Fruit fly (Drosophila melanogaster): Measurements from ENCODE around the gene CG7099.
A peak's percentile ranks its signal among the peaks of the same experiment; 100 is the strongest.

The CG7099 gene

dm6 chr2L:13366109-13366747, 21.1 kb upstream of the CG7099 start, which contains the start of the genes Nnp-1 and Grx3:
Gene Nnp-1, minus strand, starts transcription at chr2L:13366189.
Gene Grx3, plus strand, starts transcription at chr2L:13366447.
- TF ChIP-seq CG12768 (GFP tag; optimal IDR thresholded peaks at IDR 0.05) = peak; percentile 48
- TF ChIP-seq Crg-1 (GFP tag; optimal IDR thresholded peaks at IDR 0.05) = peak; percentile 40
- TF ChIP-seq CG33017 (tag; optimal IDR thresholded peaks at IDR 0.05) = peak; percentile 68
- TF ChIP-seq Hr96 (GFP tag; optimal IDR thresholded peaks at IDR 0.05) = no peak
- TF ChIP-seq CG1620 (GFP tag; optimal IDR thresholded peaks at IDR 0.05) = peak; percentile 48
- no peak for TF ChIP-seq kay (GFP tag; ENCODE audit: borderline replicate concordance)
- peak; percentile 54 for TF ChIP-seq toe (GFP tag; optimal IDR thresholded peaks at IDR 0.05)
- TF ChIP-seq cic (GFP tag; optimal IDR thresholded peaks at IDR 0.05) = peak; percentile 43
- TF ChIP-seq CG7045 (GFP tag; optimal IDR thresholded peaks at IDR 0.05) = peak; percentile 72
- peak; percentile 78 for TF ChIP-seq CG7101 (tag; optimal IDR thresholded peaks at IDR 0.05)
- peak; percentile 87 for TF ChIP-seq CG14711 (tag; optimal IDR thresholded peaks at IDR 0.05)
- no peak for TF ChIP-seq cnc (optimal IDR thresholded peaks at IDR 0.05)
- peak; percentile 80 for TF ChIP-seq bab1 (GFP tag; optimal IDR thresholded peaks at IDR 0.05)
- TF ChIP-seq CG5204 (GFP tag; optimal IDR thresholded peaks at IDR 0.05) = peak; percentile 16
- TF ChIP-seq CG11617 (GFP tag; optimal IDR thresholded peaks at IDR 0.05) = peak; percentile 68
- TF ChIP-seq Mnt (GFP tag; optimal IDR thresholded peaks at IDR 0.05) = peak; percentile 98
- peak; percentile 54 for TF ChIP-seq pad (GFP tag; optimal IDR thresholded peaks at IDR 0.05)
- TF ChIP-seq ovo (GFP tag; optimal IDR thresholded peaks at IDR 0.05) = peak; percentile 45
- TF ChIP-seq tj (GFP tag; optimal IDR thresholded peaks at IDR 0.05) = peak; percentile 98
- TF ChIP-seq Clk (GFP tag; optimal IDR thresholded peaks at IDR 0.05) = no peak

dm6 chr2L:13367378-13367777, 20.0 kb upstream of the CG7099 start, which contains the start of gene Tap42:
Gene Tap42, plus strand, starts transcription at chr2L:13367617.
- TF ChIP-seq cic (GFP tag; optimal IDR thresholded peaks at IDR 0.05) (peak; percentile 22), CG7101 (tag; optimal IDR thresholded peaks at IDR 0.05) (peak; percentile 34), CG33017 (tag; optimal IDR thresholded peaks at IDR 0.05) (peak; percentile 26), Crg-1 (GFP tag; optimal IDR thresholded peaks at IDR 0.05) (no peak), Mnt (GFP tag; optimal IDR thresholded peaks at IDR 0.05) (peak; percentile 30), Clk (GFP tag; optimal IDR thresholded peaks at IDR 0.05) (no peak), bab1 (GFP tag; optimal IDR thresholded peaks at IDR 0.05) (peak; percentile 47)

- peak; percentile 80 for TF ChIP-seq Hr96 (GFP tag; optimal IDR thresholded peaks at IDR 0.05)
- peak; percentile 85 for TF ChIP-seq CG11617 (GFP tag; optimal IDR thresholded peaks at IDR 0.05)
- TF ChIP-seq Mnt (GFP tag; optimal IDR thresholded peaks at IDR 0.05) = peak; percentile 92
- TF ChIP-seq Crg-1 (GFP tag; optimal IDR thresholded peaks at IDR 0.05) = peak; percentile 96
- TF ChIP-seq Clk (GFP tag; optimal IDR thresholded peaks at IDR 0.05) = peak; percentile 75
- peak; percentile 78 for TF ChIP-seq cic (GFP tag; optimal IDR thresholded peaks at IDR 0.05)
- no peak for TF ChIP-seq kay (GFP tag; ENCODE audit: borderline replicate concordance)
- peak; percentile 83 for TF ChIP-seq CG7045 (GFP tag; optimal IDR thresholded peaks at IDR 0.05)
- TF ChIP-seq tj (GFP tag; optimal IDR thresholded peaks at IDR 0.05) = peak; percentile 50
- peak; percentile 82 for TF ChIP-seq CG14711 (tag; optimal IDR thresholded peaks at IDR 0.05)
- TF ChIP-seq CG7101 (tag; optimal IDR thresholded peaks at IDR 0.05) = peak; percentile 93
- TF ChIP-seq ovo (GFP tag; optimal IDR thresholded peaks at IDR 0.05) = peak; percentile 75
- peak; percentile 92 for TF ChIP-seq CG33017 (tag; optimal IDR thresholded peaks at IDR 0.05)
- peak; percentile 93 for TF ChIP-seq CG12768 (GFP tag; optimal IDR thresholded peaks at IDR 0.05)
- TF ChIP-seq CG1620 (GFP tag; optimal IDR thresholded peaks at IDR 0.05) = peak; percentile 96
- peak; percentile 86 for TF ChIP-seq CG5204 (GFP tag; optimal IDR thresholded peaks at IDR 0.05)
- TF ChIP-seq cnc (optimal IDR thresholded peaks at IDR 0.05) = no peak
- peak; percentile 80 for TF ChIP-seq toe (GFP tag; optimal IDR thresholded peaks at IDR 0.05)
- TF ChIP-seq pad (GFP tag; optimal IDR thresholded peaks at IDR 0.05) = peak; percentile 84
- peak; percentile 94 for TF ChIP-seq bab1 (GFP tag; optimal IDR thresholded peaks at IDR 0.05)
Observed at dm6 chr2L:13368940-13369339, 18.4 kb upstream of the CG7099 start, which contains the start of gene CG31855. Gene CG31855, plus strand, starts transcription at chr2L:13369204.

dm6 chr2L:13370762-13371161, 16.6 kb upstream of the CG7099 start, which contains the start of gene ND-B22:
Gene ND-B22, minus strand, starts transcription at chr2L:13371110.
- TF ChIP-seq Mnt (GFP tag; optimal IDR thresholded peaks at IDR 0.05) = peak; percentile 79
- TF ChIP-seq tj (GFP tag; optimal IDR thresholded peaks at IDR 0.05) = peak; percentile 4
- TF ChIP-seq Hr96 (GFP tag; optimal IDR thresholded peaks at IDR 0.05) = peak; percentile 41
- peak; percentile 62 for TF ChIP-seq ovo (GFP tag; optimal IDR thresholded peaks at IDR 0.05)
- TF ChIP-seq CG7101 (tag; optimal IDR thresholded peaks at IDR 0.05) = peak; percentile 84
- TF ChIP-seq CG7045 (GFP tag; optimal IDR thresholded peaks at IDR 0.05) = peak; percentile 41
- peak; percentile 97 for TF ChIP-seq CG14711 (tag; optimal IDR thresholded peaks at IDR 0.05)
- TF ChIP-seq Crg-1 (GFP tag; optimal IDR thresholded peaks at IDR 0.05) = peak; percentile 91
- TF ChIP-seq cnc (optimal IDR thresholded peaks at IDR 0.05) = no peak
- TF ChIP-seq CG33017 (tag; optimal IDR thresholded peaks at IDR 0.05) = peak; percentile 55
- TF ChIP-seq toe (GFP tag; optimal IDR thresholded peaks at IDR 0.05) = peak; percentile 49
- TF ChIP-seq cic (GFP tag; optimal IDR thresholded peaks at IDR 0.05) = peak; percentile 36
- TF ChIP-seq CG1620 (GFP tag; optimal IDR thresholded peaks at IDR 0.05) = peak; percentile 90
- peak; percentile 57 for TF ChIP-seq CG5204 (GFP tag; optimal IDR thresholded peaks at IDR 0.05)
- peak; percentile 77 for TF ChIP-seq pad (GFP tag; optimal IDR thresholded peaks at IDR 0.05)
- TF ChIP-seq CG11617 (GFP tag; optimal IDR thresholded peaks at IDR 0.05) = peak; percentile 51
- TF ChIP-seq Clk (GFP tag; optimal IDR thresholded peaks at IDR 0.05) = no peak
- peak; percentile 84 for TF ChIP-seq CG12768 (GFP tag; optimal IDR thresholded peaks at IDR 0.05)
- TF ChIP-seq kay (GFP tag; ENCODE audit: borderline replicate concordance) = no peak
- peak; percentile 81 for TF ChIP-seq bab1 (GFP tag; optimal IDR thresholded peaks at IDR 0.05)

- peak; percentile 97 for TF ChIP-seq CG7101 (tag; optimal IDR thresholded peaks at IDR 0.05)
- peak; percentile 98 for TF ChIP-seq CG12768 (GFP tag; optimal IDR thresholded peaks at IDR 0.05)
- TF ChIP-seq bab1 (GFP tag; optimal IDR thresholded peaks at IDR 0.05) = peak; percentile 96
- peak; percentile 98 for TF ChIP-seq CG5204 (GFP tag; optimal IDR thresholded peaks at IDR 0.05)
- peak; percentile 99 for TF ChIP-seq CG1620 (GFP tag; optimal IDR thresholded peaks at IDR 0.05)
- peak; percentile 97 for TF ChIP-seq Clk (GFP tag; optimal IDR thresholded peaks at IDR 0.05)
- peak; percentile 99 for TF ChIP-seq toe (GFP tag; optimal IDR thresholded peaks at IDR 0.05)
- peak; percentile 95 for TF ChIP-seq CG7045 (GFP tag; optimal IDR thresholded peaks at IDR 0.05)
- TF ChIP-seq tj (GFP tag; optimal IDR thresholded peaks at IDR 0.05) = peak; percentile 88
- TF ChIP-seq ovo (GFP tag; optimal IDR thresholded peaks at IDR 0.05) = peak; percentile 97
- no peak for TF ChIP-seq kay (GFP tag; ENCODE audit: borderline replicate concordance)
- peak; percentile 90 for TF ChIP-seq CG14711 (tag; optimal IDR thresholded peaks at IDR 0.05)
- TF ChIP-seq cic (GFP tag; optimal IDR thresholded peaks at IDR 0.05) = peak; percentile 69
- peak; percentile 99 for TF ChIP-seq Hr96 (GFP tag; optimal IDR thresholded peaks at IDR 0.05)
- peak; percentile 98 for TF ChIP-seq CG11617 (GFP tag; optimal IDR thresholded peaks at IDR 0.05)
- TF ChIP-seq CG33017 (tag; optimal IDR thresholded peaks at IDR 0.05) = peak; percentile 93
- peak; percentile 94 for TF ChIP-seq pad (GFP tag; optimal IDR thresholded peaks at IDR 0.05)
- TF ChIP-seq Crg-1 (GFP tag; optimal IDR thresholded peaks at IDR 0.05) = peak; percentile 99
- TF ChIP-seq cnc (optimal IDR thresholded peaks at IDR 0.05) = no peak
- peak; percentile 97 for TF ChIP-seq Mnt (GFP tag; optimal IDR thresholded peaks at IDR 0.05)
Observed at dm6 chr2L:13373435-13374242, 13.7 kb upstream of the CG7099 start, which contains the start of the genes Bdp1 and CG6565. Gene Bdp1, minus strand, starts transcription at chr2L:13373890. Gene CG6565, plus strand, starts transcription at chr2L:13374019.

All from whole organism, adult.